Worm (Caenorhabditis elegans) whole organism, L1 larva: ENCODE data around the gene atgp-1.

Experiments
- C04F5.9 ChIP-seq: sonication (generic microtip); optimal IDR thresholded peaks from 2 replicates; lab custom pipeline; 2016; ENCODE audit warnings: missing genetic modification characterization, missing compliant biosample characterization
- F16B12.6 ChIP-seq: fragments of 150-350 bp; optimal IDR thresholded peaks from 2 replicates; lab custom pipeline; 2014; ENCODE audit warnings: missing biosample characterization, missing genetic modification characterization
- Y116A8C.19 ChIP-seq: sonication (generic microtip); optimal IDR thresholded peaks from 2 replicates; lab custom pipeline; 2016; ENCODE audit warnings: missing compliant biosample characterization, missing genetic modification characterization, borderline replicate concordance
- alr-1 ChIP-seq: fragments of 200-800 bp; sonication (Bioruptor generic); optimal IDR thresholded peaks from 2 replicates; lab custom pipeline; 2018; ENCODE audit warnings: borderline replicate concordance, mild to moderate bottlenecking, missing genetic modification characterization, missing compliant biosample characterization
- ceh-82 ChIP-seq, 3 experiments: fragments of 150-350 bp in 1 of 3; sonication (generic microtip) in 2 of 3; optimal IDR thresholded peaks; 2 replicates each; lab custom pipeline; 2014 to 2017; ENCODE audit warnings: missing biosample characterization in 3 of 3, missing genetic modification characterization in 3 of 3
- ceh-88 ChIP-seq: fragments of 200-800 bp; sonication (Bioruptor generic); IDR thresholded peaks from 2 replicates; pipeline ENCODE4 v1.3.6; 2022; ENCODE audit warnings: missing genetic modification characterization, missing compliant biosample characterization
- dpl-1 ChIP-seq, 3 experiments: fragments of 150-350 bp in 2 of 3; sonication (generic microtip) in 1 of 3; optimal IDR thresholded peaks; 2 replicates each; lab custom pipeline; 2014 to 2017; ENCODE audit warnings: missing biosample characterization in 3 of 3, missing genetic modification characterization in 3 of 3, missing genetic modification reagents in 3 of 3
- elt-2 ChIP-seq: sonication (generic microtip); optimal IDR thresholded peaks from 2 replicates; lab custom pipeline; 2016; ENCODE audit warnings: missing genetic modification characterization, mild to moderate bottlenecking, inconsistent platforms, missing compliant biosample characterization, missing genetic modification reagents
- elt-3 ChIP-seq, 6 experiments: fragments of 150-350 bp in 1 of 6; sonication (generic microtip); optimal IDR thresholded peaks; 2 replicates each; lab custom pipeline; 2017 to 2018; ENCODE audit warnings: missing biosample characterization in 6 of 6, missing genetic modification characterization in 6 of 6, inconsistent platforms in 1 of 6
- fkh-10 ChIP-seq: sonication (generic microtip); optimal IDR thresholded peaks from 2 replicates; lab custom pipeline; 2017; ENCODE audit warnings: missing biosample characterization, missing genetic modification reagents, missing genetic modification characterization
- fkh-4 ChIP-seq: sonication (generic microtip); optimal IDR thresholded peaks from 2 replicates; lab custom pipeline; 2016; ENCODE audit warnings: missing compliant biosample characterization, missing genetic modification characterization, borderline replicate concordance
- fos-1 ChIP-seq: fragments of 150-350 bp; optimal IDR thresholded peaks from 2 replicates; lab custom pipeline; 2014; ENCODE audit warnings: missing biosample characterization, missing genetic modification characterization
- hlh-17 ChIP-seq: fragments of 200-800 bp; sonication (Bioruptor generic); optimal IDR thresholded peaks from 2 replicates; lab custom pipeline; 2018; ENCODE audit warnings: missing genetic modification characterization, mild to moderate bottlenecking, missing compliant biosample characterization, moderate library complexity, borderline replicate concordance
- hlh-4 ChIP-seq: sonication (generic microtip); optimal IDR thresholded peaks from 2 replicates; lab custom pipeline; 2016; ENCODE audit warnings: mild to moderate bottlenecking, missing genetic modification characterization, missing compliant biosample characterization
- irx-1 ChIP-seq: sonication (generic microtip); optimal IDR thresholded peaks from 2 replicates; lab custom pipeline; 2016; ENCODE audit warnings: missing genetic modification characterization, missing compliant biosample characterization
- isw-1 ChIP-seq: fragments of 200-800 bp; sonication (Bioruptor generic); IDR thresholded peaks from 2 replicates; pipeline ENCODE4 v1.3.6; 2022; ENCODE audit warnings: missing genetic modification characterization, missing compliant biosample characterization
- jun-1 ChIP-seq: fragments of 150-350 bp; optimal IDR thresholded peaks from 2 replicates; lab custom pipeline; 2014; ENCODE audit warnings: missing biosample characterization, missing genetic modification reagents, missing genetic modification characterization
- lin-13 ChIP-seq: fragments of 150-350 bp; optimal IDR thresholded peaks from 2 replicates; lab custom pipeline; 2014; ENCODE audit warnings: missing biosample characterization, missing genetic modification reagents, missing genetic modification characterization
- lin-14 ChIP-seq: fragments of 200-800 bp; sonication (Bioruptor generic); optimal IDR thresholded peaks from 2 replicates; lab custom pipeline; 2018; ENCODE audit warnings: mild to moderate bottlenecking, missing genetic modification characterization, moderate library complexity, missing compliant biosample characterization
- lin-35 ChIP-seq, 2 experiments: fragments of 150-350 bp; optimal IDR thresholded peaks; 2 replicates each; lab custom pipeline; 2014; ENCODE audit warnings: missing biosample characterization in 2 of 2, missing genetic modification characterization in 2 of 2, missing genetic modification reagents in 2 of 2
- lin-39 ChIP-seq: fragments of 150-350 bp; optimal IDR thresholded peaks from 2 replicates; lab custom pipeline; 2014; ENCODE audit warnings: missing biosample characterization, missing genetic modification reagents, missing genetic modification characterization
- lir-3 ChIP-seq: sonication (generic microtip); optimal IDR thresholded peaks from 2 replicates; lab custom pipeline; 2016; ENCODE audit warnings: mild to moderate bottlenecking, missing genetic modification characterization, moderate library complexity, missing compliant biosample characterization; ENCODE audit not compliant: poor library complexity
- lsy-2 ChIP-seq, 2 experiments: fragments of 150-350 bp; optimal IDR thresholded peaks; 2 replicates each; lab custom pipeline; 2014; ENCODE audit warnings: missing biosample characterization in 2 of 2, missing genetic modification characterization in 2 of 2
- mab-9 ChIP-seq: fragments of 200-800 bp; sonication (Bioruptor generic); IDR thresholded peaks from 2 replicates; pipeline ENCODE4 v1.3.6; 2022; ENCODE audit warnings: missing genetic modification reagents, missing genetic modification characterization, missing compliant biosample characterization
- mdl-1 ChIP-seq, 2 experiments: fragments of 150-350 bp; optimal IDR thresholded peaks; 2 replicates each; lab custom pipeline; 2014 to 2017; ENCODE audit warnings: missing biosample characterization in 2 of 2, missing genetic modification characterization in 2 of 2, inconsistent platforms in 1 of 2
- mef-2 ChIP-seq: fragments of 150-350 bp; optimal IDR thresholded peaks from 2 replicates; lab custom pipeline; 2014; ENCODE audit warnings: missing biosample characterization, missing genetic modification characterization
- nhr-11 ChIP-seq: fragments of 150-350 bp; optimal IDR thresholded peaks from 2 replicates; lab custom pipeline; 2014; ENCODE audit warnings: missing biosample characterization, missing genetic modification characterization
- nhr-19 ChIP-seq: fragments of 200-800 bp; sonication (Bioruptor generic); conservative IDR thresholded peaks from 2 replicates; pipeline ENCODE4 v1.3.6; 2022; ENCODE audit warnings: missing genetic modification characterization, missing compliant biosample characterization
- nhr-20 ChIP-seq: sonication (generic microtip); optimal IDR thresholded peaks from 2 replicates; lab custom pipeline; 2016; ENCODE audit warnings: mild to moderate bottlenecking, missing genetic modification characterization, missing compliant biosample characterization
- nhr-237 ChIP-seq: fragments of 150-350 bp; optimal IDR thresholded peaks from 2 replicates; lab custom pipeline; 2014; ENCODE audit warnings: missing biosample characterization, missing genetic modification characterization
- nhr-71 ChIP-seq: sonication (generic microtip); optimal IDR thresholded peaks from 2 replicates; lab custom pipeline; 2016; ENCODE audit warnings: mild to moderate bottlenecking, missing genetic modification characterization, moderate library complexity, missing compliant biosample characterization
- nhr-77 ChIP-seq: fragments of 150-350 bp; optimal IDR thresholded peaks from 2 replicates; lab custom pipeline; 2014; ENCODE audit warnings: missing biosample characterization, missing genetic modification characterization
- nhr-90 ChIP-seq: sonication (generic microtip); optimal IDR thresholded peaks from 2 replicates; lab custom pipeline; 2016; ENCODE audit warnings: mild to moderate bottlenecking, missing genetic modification characterization, missing compliant biosample characterization; ENCODE audit not compliant: poor library complexity
- pag-3 ChIP-seq: sonication (generic microtip); optimal IDR thresholded peaks from 2 replicates; lab custom pipeline; 2017; ENCODE audit warnings: missing genetic modification characterization, mild to moderate bottlenecking, missing compliant biosample characterization, antibody characterized with exemption, borderline replicate concordance; ENCODE audit not compliant: insufficient read depth
- pqm-1 ChIP-seq: sonication (generic microtip); optimal IDR thresholded peaks from 3 replicates; lab custom pipeline; 2017; ENCODE audit warnings: missing biosample characterization, missing genetic modification characterization
- rnt-1 ChIP-seq: sonication (generic microtip); optimal IDR thresholded peaks from 2 replicates; lab custom pipeline; 2016; ENCODE audit warnings: mild to moderate bottlenecking, missing genetic modification characterization, moderate library complexity, missing compliant biosample characterization
- snpc-4 ChIP-seq: fragments of 150-350 bp; optimal IDR thresholded peaks from 2 replicates; lab custom pipeline; 2014; ENCODE audit warnings: missing biosample characterization, missing genetic modification characterization
- snu-23 ChIP-seq: sonication (generic microtip); optimal IDR thresholded peaks from 2 replicates; lab custom pipeline; 2016; ENCODE audit warnings: missing genetic modification characterization, missing compliant biosample characterization
- sox-4 ChIP-seq: sonication (generic microtip); optimal IDR thresholded peaks from 2 replicates; lab custom pipeline; 2016; ENCODE audit warnings: missing genetic modification characterization, missing compliant biosample characterization
- sptf-1 ChIP-seq: fragments of 150-350 bp; optimal IDR thresholded peaks from 2 replicates; lab custom pipeline; 2014; ENCODE audit warnings: missing biosample characterization, missing genetic modification characterization
- tbx-2 ChIP-seq: sonication (generic microtip); optimal IDR thresholded peaks from 2 replicates; lab custom pipeline; 2016; ENCODE audit warnings: missing genetic modification characterization, missing compliant biosample characterization
- unc-30 ChIP-seq: sonication (generic microtip); optimal IDR thresholded peaks from 2 replicates; lab custom pipeline; 2017; ENCODE audit warnings: missing biosample characterization, missing genetic modification characterization
- unc-86 ChIP-seq: sonication (generic microtip); optimal IDR thresholded peaks from 2 replicates; lab custom pipeline; 2016; ENCODE audit warnings: missing genetic modification characterization, missing compliant biosample characterization
- unc-98 ChIP-seq: fragments of 200-800 bp; sonication (Bioruptor generic); IDR thresholded peaks from 2 replicates; pipeline ENCODE4 v1.3.6; 2022; ENCODE audit warnings: missing genetic modification characterization, missing compliant biosample characterization
- vab-15 ChIP-seq: sonication (generic microtip); optimal IDR thresholded peaks from 2 replicates; lab custom pipeline; 2017; ENCODE audit warnings: missing genotype, mild to moderate bottlenecking, missing genetic modification characterization, missing compliant biosample characterization
- xbp-1 ChIP-seq: sonication (generic microtip); optimal IDR thresholded peaks from 2 replicates; lab custom pipeline; 2016; ENCODE audit warnings: missing genetic modification characterization, missing compliant biosample characterization
- zag-1 ChIP-seq: fragments of 150-350 bp; optimal IDR thresholded peaks from 2 replicates; lab custom pipeline; 2014; ENCODE audit warnings: missing biosample characterization, missing genetic modification characterization
- zip-4 ChIP-seq: fragments of 200-800 bp; sonication (Bioruptor generic); optimal IDR thresholded peaks from 2 replicates; lab custom pipeline; 2018; ENCODE audit warnings: mild to moderate bottlenecking, missing genetic modification characterization, moderate library complexity, missing compliant biosample characterization

Gene atgp-1

ce11 chrIV:17237029-17237428, 32.1 kb upstream of the atgp-1 start:
- TF ChIP-seq unc-86 (tag; lab: Kevin White, UChicago) (no peak), nhr-19 (GFP tag; lab: Robert Waterston, UW) (no peak), nhr-77 (no peak), pag-3 (tag; lab: Kevin White, UChicago) (no peak), lsy-2 (tag; optimal IDR thresholded peaks at IDR 0.05; lab: Kevin White, UChicago) (no peak), lin-14 (GFP tag; lab: Kevin White, UChicago) (peak; percentile 45), fkh-10 (peak; percentile 83), unc-30 (tag; lab: Kevin White, UChicago) (no peak)

ce11 chrIV:17238951-17239350, 30.2 kb upstream of the atgp-1 start:
- TF ChIP-seq fkh-10: peak; percentile 90
- TF ChIP-seq lin-13 (GFP tag; lab: Kevin White, UChicago): no peak

- TF ChIP-seq nhr-90 (tag; lab: Kevin White, UChicago) (peak; percentile 21), nhr-20 (tag; lab: Kevin White, UChicago) (peak; percentile 37), sox-4 (tag; lab: Kevin White, UChicago) (no peak), nhr-77 (no peak), irx-1 (no peak), alr-1 (tag; lab: Kevin White, UChicago) (no peak), ceh-82 (tag; optimal IDR thresholded peaks at IDR 0.05; lab: Kevin White, UChicago) (no peak), jun-1 (tag; lab: Kevin White, UChicago) (peak; percentile 62), hlh-17 (GFP tag; lab: Kevin White, UChicago) (no peak), zag-1 (tag; lab: Kevin White, UChicago) (no peak), hlh-4 (tag; lab: Kevin White, UChicago) (no peak), ceh-88 (no peak), sptf-1 (no peak), lin-39 (tag; lab: Kevin White, UChicago) (no peak), F16B12.6 (tag; lab: Kevin White, UChicago) (no peak), elt-2 (tag; lab: Kevin White, UChicago) (peak; percentile 99), snpc-4 (no peak), xbp-1 (tag; lab: Kevin White, UChicago) (no peak), fkh-4 (tag; lab: Kevin White, UChicago) (no peak), vab-15 (tag; lab: Kevin White, UChicago) (no peak), mdl-1 (tag; optimal IDR thresholded peaks at IDR 0.05; lab: Kevin White, UChicago) (no peak), nhr-11 (tag; lab: Kevin White, UChicago) (no peak), mab-9 (GFP tag; lab: Robert Waterston, UW) (no peak), rnt-1 (tag; lab: Kevin White, UChicago) (no peak), lsy-2 (tag; optimal IDR thresholded peaks at IDR 0.05; lab: Kevin White, UChicago) (no peak), lin-13 (GFP tag; lab: Kevin White, UChicago) (no peak), lin-35 (GFP tag; optimal IDR thresholded peaks at IDR 0.05; lab: Kevin White, UChicago) (peak in 1 of 2 experiments; percentile 67), nhr-71 (tag; lab: Kevin White, UChicago) (no peak), C04F5.9 (no peak), zip-4 (GFP tag; lab: Kevin White, UChicago) (no peak), dpl-1 (GFP tag; optimal IDR thresholded peaks at IDR 0.05; lab: Kevin White, UChicago) (no peak), tbx-2 (tag; lab: Kevin White, UChicago) (no peak), snu-23 (GFP tag; lab: Kevin White, UChicago) (no peak), pag-3 (tag; lab: Kevin White, UChicago) (no peak), unc-98 (GFP tag; lab: Robert Waterston, UW) (no peak), nhr-237 (tag; lab: Kevin White, UChicago) (no peak), fos-1 (tag; lab: Kevin White, UChicago) (no peak), mef-2 (tag; lab: Kevin White, UChicago) (no peak), Y116A8C.19 (tag; lab: Kevin White, UChicago) (no peak), elt-3 (tag; optimal IDR thresholded peaks at IDR 0.05; lab: Kevin White, UChicago) (no peak), pqm-1 (peak; percentile 95), lir-3 (no peak), isw-1 (GFP tag; lab: Robert Waterston, UW) (no peak)
These were observed 23.9 kb upstream of the atgp-1 start, which contains the start of gene ZK550.2 for ce11 chrIV:17245200-17245599. ZK550.2 (plus strand) TSS chrIV:17245584.
